Fruit fly (Drosophila melanogaster) whole organism, prepupa: ENCODE measurements around the gene CG8671.

ENCODE experiments used
- Blimp-1 ChIP-seq: fragments of 200-800 bp; sonication (Bioruptor generic); optimal IDR thresholded peaks from 3 replicates; lab custom pipeline; 2017; ENCODE audit warnings: missing biosample characterization, missing genetic modification characterization, mild to moderate bottlenecking, moderate library complexity, missing genetic modification reagents
- CG10631 ChIP-seq: fragments of 200-800 bp; sonication (Bioruptor generic); optimal IDR thresholded peaks from 2 replicates; lab custom pipeline; 2016; ENCODE audit warnings: missing biosample characterization, missing genetic modification characterization
- CG10669 ChIP-seq: fragments of 200-800 bp; sonication (Bioruptor generic); optimal IDR thresholded peaks from 3 replicates; lab custom pipeline; 2018; ENCODE audit warnings: missing biosample characterization, mild to moderate bottlenecking, missing genetic modification characterization, moderate library complexity
- CG11294 ChIP-seq: fragments of 200-800 bp; sonication (Bioruptor generic); IDR thresholded peaks from 2 replicates; pipeline ENCODE4 v1.3.6; 2022; ENCODE audit warnings: missing biosample characterization, missing genetic modification characterization
- CG11902 ChIP-seq: fragments of 200-800 bp; sonication (Bioruptor generic); optimal IDR thresholded peaks from 3 replicates; lab custom pipeline; 2016; ENCODE audit warnings: missing biosample characterization, missing genetic modification characterization
- CG15336 ChIP-seq: fragments of 200-800 bp; sonication (Bioruptor generic); IDR thresholded peaks from 2 replicates; pipeline ENCODE4 v1.3.6; 2022; ENCODE audit warnings: missing biosample characterization, missing genetic modification characterization
- CG1621 ChIP-seq: fragments of 200-800 bp; sonication (Bioruptor generic); optimal IDR thresholded peaks from 3 replicates; lab custom pipeline; 2018; ENCODE audit warnings: missing biosample characterization, mild to moderate bottlenecking, missing genetic modification characterization
- CG16779 ChIP-seq: fragments of 200-800 bp; sonication (Bioruptor generic); optimal IDR thresholded peaks from 3 replicates; lab custom pipeline; 2017; ENCODE audit warnings: missing biosample characterization, mild to moderate bottlenecking, missing genetic modification characterization
- CG3032 ChIP-seq: fragments of 200-800 bp; optimal IDR thresholded peaks from 2 replicates; lab custom pipeline; 2019; ENCODE audit warnings: missing biosample characterization, mild to moderate bottlenecking, missing genetic modification characterization, moderate library complexity
- CG31627 ChIP-seq: fragments of 200-800 bp; sonication (Bioruptor generic); optimal IDR thresholded peaks from 3 replicates; lab custom pipeline; 2016; ENCODE audit warnings: missing biosample characterization, missing genetic modification characterization
- CG32006 ChIP-seq: fragments of 200-800 bp; sonication (Bioruptor generic); optimal IDR thresholded peaks from 3 replicates; lab custom pipeline; 2017; ENCODE audit warnings: missing biosample characterization, mild to moderate bottlenecking, missing genetic modification characterization
- CG3919 ChIP-seq: fragments of 200-800 bp; sonication (Bioruptor generic); optimal IDR thresholded peaks from 3 replicates; lab custom pipeline; 2016; ENCODE audit warnings: missing biosample characterization, missing genetic modification characterization
- CG4318 ChIP-seq: fragments of 200-800 bp; sonication (Bioruptor generic); optimal IDR thresholded peaks from 3 replicates; lab custom pipeline; 2017; ENCODE audit warnings: missing biosample characterization, mild to moderate bottlenecking, missing genetic modification characterization
- CG6276 ChIP-seq: fragments of 200-800 bp; sonication (Bioruptor generic); optimal IDR thresholded peaks from 2 replicates; lab custom pipeline; 2017; ENCODE audit warnings: missing biosample characterization, mild to moderate bottlenecking, missing genetic modification characterization
- CG6792 ChIP-seq: fragments of 200-800 bp; sonication (Bioruptor generic); optimal IDR thresholded peaks from 3 replicates; lab custom pipeline; 2016; ENCODE audit warnings: missing biosample characterization, missing genetic modification characterization
- CG6808 ChIP-seq: fragments of 200-800 bp; sonication (Bioruptor generic); optimal IDR thresholded peaks from 3 replicates; lab custom pipeline; 2017; ENCODE audit warnings: missing biosample characterization, missing genetic modification characterization, mild to moderate bottlenecking, moderate library complexity, missing genetic modification reagents
- CG6854 ChIP-seq: fragments of 200-800 bp; sonication (Bioruptor generic); optimal IDR thresholded peaks from 2 replicates; lab custom pipeline; 2017; ENCODE audit warnings: missing biosample characterization, mild to moderate bottlenecking, missing genetic modification characterization
- CG7368 ChIP-seq: fragments of 200-800 bp; sonication (Bioruptor generic); optimal IDR thresholded peaks from 3 replicates; lab custom pipeline; 2016; ENCODE audit warnings: missing biosample characterization, missing genetic modification characterization
- CG8119 ChIP-seq: fragments of 200-800 bp; sonication (Bioruptor generic); IDR thresholded peaks from 3 replicates; pipeline ENCODE4 v1.3.6; 2022; ENCODE audit warnings: missing biosample characterization, missing genetic modification characterization
- CG8319 ChIP-seq: fragments of 200-800 bp; sonication (Bioruptor generic); optimal IDR thresholded peaks from 3 replicates; lab custom pipeline; 2016; ENCODE audit warnings: missing biosample characterization, missing genetic modification characterization
- CG8632 ChIP-seq: fragments of 200-800 bp; sonication (Bioruptor generic); optimal IDR thresholded peaks from 3 replicates; lab custom pipeline; 2016; ENCODE audit warnings: missing biosample characterization, missing genetic modification characterization
- CG9139 ChIP-seq: fragments of 200-800 bp; sonication (Bioruptor generic); optimal IDR thresholded peaks from 3 replicates; lab custom pipeline; 2017; ENCODE audit warnings: missing biosample characterization, mild to moderate bottlenecking, missing genetic modification characterization
- Eip78C ChIP-seq: fragments of 200-800 bp; sonication (Bioruptor generic); peaks from one replicate; lab custom pipeline; 2016; ENCODE audit warnings: missing biosample characterization, missing genetic modification characterization
- Eip93F ChIP-seq: fragments of 200-800 bp; sonication (Bioruptor generic); optimal IDR thresholded peaks from 2 replicates; lab custom pipeline; 2016; ENCODE audit warnings: missing biosample characterization, mild to moderate bottlenecking, missing genetic modification characterization
- Ets21C ChIP-seq: fragments of 200-800 bp; sonication (Bioruptor generic); optimal IDR thresholded peaks from 3 replicates; lab custom pipeline; 2016; ENCODE audit warnings: missing biosample characterization, missing genetic modification characterization
- Ets96B ChIP-seq: fragments of 200-800 bp; optimal IDR thresholded peaks from 2 replicates; lab custom pipeline; 2019; ENCODE audit warnings: missing biosample characterization, mild to moderate bottlenecking, missing genetic modification characterization, moderate library complexity
- Gug ChIP-seq: fragments of 200-800 bp; sonication (Bioruptor generic); IDR thresholded peaks from 2 replicates; pipeline ENCODE4 v1.3.6; 2022; ENCODE audit warnings: missing biosample characterization, missing genetic modification characterization
- Hr38 ChIP-seq: sonication (Bioruptor generic); optimal IDR thresholded peaks from 2 replicates; lab custom pipeline; 2016; ENCODE audit warnings: missing biosample characterization, missing genetic modification characterization
- Hr39 ChIP-seq: fragments of 200-800 bp; sonication (Bioruptor generic); optimal IDR thresholded peaks from 2 replicates; lab custom pipeline; 2016; ENCODE audit warnings: missing biosample characterization, missing genetic modification characterization
- Hr4 ChIP-seq: fragments of 200-800 bp; sonication (Bioruptor generic); optimal IDR thresholded peaks from 3 replicates; lab custom pipeline; 2016; ENCODE audit warnings: missing biosample characterization, missing genetic modification characterization
- Lpt ChIP-seq: fragments of 200-800 bp; sonication (Bioruptor generic); optimal IDR thresholded peaks from 3 replicates; lab custom pipeline; 2016; ENCODE audit warnings: missing biosample characterization, missing genetic modification characterization
- OdsH ChIP-seq: fragments of 200-800 bp; sonication (Bioruptor generic); optimal IDR thresholded peaks from 3 replicates; lab custom pipeline; 2016; ENCODE audit warnings: missing biosample characterization, missing genetic modification characterization
- Smox ChIP-seq: fragments of 200-800 bp; sonication (Bioruptor generic); optimal IDR thresholded peaks from 3 replicates; lab custom pipeline; 2016; ENCODE audit warnings: missing biosample characterization, missing genetic modification characterization
- Sox14 ChIP-seq: fragments of 200-800 bp; sonication (Bioruptor generic); optimal IDR thresholded peaks from 3 replicates; lab custom pipeline; 2016; ENCODE audit warnings: missing biosample characterization, missing genetic modification characterization
- Sox15 ChIP-seq: fragments of 200-800 bp; sonication (Bioruptor generic); optimal IDR thresholded peaks from 3 replicates; lab custom pipeline; 2016; ENCODE audit warnings: missing biosample characterization, missing genetic modification characterization
- achi ChIP-seq: fragments of 200-800 bp; sonication (Bioruptor generic); optimal IDR thresholded peaks from 3 replicates; lab custom pipeline; 2016; ENCODE audit warnings: missing biosample characterization, missing genetic modification characterization
- acj6 ChIP-seq: fragments of 200-800 bp; sonication (Bioruptor generic); optimal IDR thresholded peaks from 3 replicates; lab custom pipeline; 2016; ENCODE audit warnings: missing biosample characterization, missing genetic modification characterization
- cyc ChIP-seq: fragments of 200-800 bp; sonication (Bioruptor generic); optimal IDR thresholded peaks from 3 replicates; lab custom pipeline; 2016; ENCODE audit warnings: missing biosample characterization, missing genetic modification characterization
- dac ChIP-seq: fragments of 200-800 bp; sonication (Bioruptor generic); optimal IDR thresholded peaks from 2 replicates; lab custom pipeline; 2017; ENCODE audit warnings: missing biosample characterization, mild to moderate bottlenecking, missing genetic modification characterization
- dsx ChIP-seq: fragments of 200-800 bp; optimal IDR thresholded peaks from 3 replicates; lab custom pipeline; 2019; ENCODE audit warnings: missing biosample characterization, mild to moderate bottlenecking, missing genetic modification characterization, moderate library complexity; ENCODE audit not compliant: poor library complexity, severe bottlenecking
- eg ChIP-seq: fragments of 200-800 bp; sonication (Bioruptor generic); IDR thresholded peaks from 3 replicates; pipeline ENCODE4 v1.3.6; 2022; ENCODE audit warnings: missing biosample characterization, missing genetic modification characterization
- esn ChIP-seq: fragments of 200-800 bp; sonication (Bioruptor generic); optimal IDR thresholded peaks from 2 replicates; lab custom pipeline; 2016; ENCODE audit warnings: missing biosample characterization, mild to moderate bottlenecking, missing genetic modification characterization, moderate library complexity
- fd59A ChIP-seq: fragments of 200-800 bp; sonication (Bioruptor generic); optimal IDR thresholded peaks from 2 replicates; lab custom pipeline; 2017; ENCODE audit warnings: missing biosample characterization, mild to moderate bottlenecking, missing genetic modification characterization, missing genetic modification reagents
- fd85E ChIP-seq: fragments of 200-800 bp; sonication (Bioruptor generic); optimal IDR thresholded peaks from 3 replicates; lab custom pipeline; 2016; ENCODE audit warnings: missing biosample characterization, missing genetic modification characterization
- fkh ChIP-seq: fragments of 200-800 bp; sonication (Bioruptor generic); optimal IDR thresholded peaks from 3 replicates; lab custom pipeline; 2017; ENCODE audit warnings: missing biosample characterization, mild to moderate bottlenecking, missing genetic modification characterization, moderate library complexity
- net ChIP-seq: fragments of 200-800 bp; sonication (Bioruptor generic); optimal IDR thresholded peaks from 3 replicates; lab custom pipeline; 2016; ENCODE audit warnings: missing biosample characterization, missing genetic modification characterization
- pdm3 ChIP-seq: fragments of 200-800 bp; sonication (Bioruptor generic); optimal IDR thresholded peaks from 3 replicates; lab custom pipeline; 2016; ENCODE audit warnings: missing biosample characterization, missing genetic modification characterization
- salr ChIP-seq, 2 experiments: fragments of 200-800 bp; sonication (Bioruptor generic); optimal IDR thresholded peaks; 3 replicates each; lab custom pipeline; 2016 to 2018; ENCODE audit warnings: missing biosample characterization in 2 of 2, missing genetic modification characterization in 2 of 2, mild to moderate bottlenecking in 1 of 2
- ss ChIP-seq, 2 experiments: fragments of 200-800 bp; sonication (Bioruptor generic); optimal IDR thresholded peaks; 2 replicates in 1 of 2; 3 replicates in 1 of 2; lab custom pipeline; 2017 to 2018; ENCODE audit warnings: mild to moderate bottlenecking in 2 of 2, missing biosample characterization in 2 of 2, missing genetic modification characterization in 2 of 2, moderate library complexity in 1 of 2
- svp ChIP-seq: fragments of 200-800 bp; sonication (Bioruptor generic); peaks from one replicate; lab custom pipeline; 2016; ENCODE audit warnings: missing biosample characterization, missing genetic modification characterization
- topi ChIP-seq: fragments of 200-800 bp; sonication (Bioruptor generic); optimal IDR thresholded peaks from 3 replicates; lab custom pipeline; 2016; ENCODE audit warnings: missing biosample characterization, missing genetic modification characterization

Gene CG8671

dm6 chr2L:21259008-21259407 is 3.7 kb upstream of the CG8671 start:
- TF ChIP-seq topi (GFP tag; lab: Kevin White, UChicago) (no peak), CG8319 (no peak), Smox (no peak), esn (GFP tag; lab: Kevin White, UChicago) (no peak), CG3032 (no peak)

dm6 chr2L:21260869-21261268 is 1.9 kb upstream of the CG8671 start:
- TF ChIP-seq CG10631 (GFP tag; lab: Kevin White, UChicago) (peak; percentile 41), cyc (GFP tag; lab: Kevin White, UChicago) (peak; percentile 21), CG10669 (no peak), net (no peak), CG8632 (no peak), CG16779 (tag; lab: Kevin White, UChicago) (no peak), Hr4 (peak; percentile 32), Hr38 (GFP tag; lab: Kevin White, UChicago) (no peak), CG1621 (no peak), CG8319 (peak; percentile 9), svp (GFP tag; lab: Kevin White, UChicago) (no peak), CG6854 (no peak), Sox15 (GFP tag; lab: Kevin White, UChicago) (no peak), eg (GFP tag; lab: Robert Waterston, UW) (no peak), CG8119 (no peak), dsx (GFP tag; lab: Kevin White, UChicago) (no peak), acj6 (GFP tag; lab: Kevin White, UChicago) (peak; percentile 42), CG6792 (GFP tag; lab: Kevin White, UChicago) (peak; percentile 23), fd59A (no peak), CG6276 (GFP tag; lab: Kevin White, UChicago) (no peak), pdm3 (GFP tag; lab: Kevin White, UChicago) (peak; percentile 45), Eip78C (GFP tag; lab: Kevin White, UChicago) (peak; percentile 74), topi (GFP tag; lab: Kevin White, UChicago) (peak; percentile 33), ss (GFP tag; optimal IDR thresholded peaks at IDR 0.05; lab: Kevin White, UChicago) (no peak), CG11294 (GFP tag; lab: Robert Waterston, UW) (no peak), CG15336 (GFP tag; lab: Robert Waterston, UW) (0 out of 2 replicates have a peak, but pooled peaks have one; percentile 14), fd85E (GFP tag; lab: Kevin White, UChicago) (no peak), CG4318 (GFP tag; lab: Kevin White, UChicago) (no peak), esn (GFP tag; lab: Kevin White, UChicago) (peak; percentile 54), salr (GFP tag; optimal IDR thresholded peaks at IDR 0.05; lab: Kevin White, UChicago) (no peak), Gug (GFP tag; lab: Robert Waterston, UW) (no peak), CG11902 (GFP tag; lab: Kevin White, UChicago) (no peak), Eip93F (GFP tag; lab: Kevin White, UChicago) (no peak), CG7368 (GFP tag; lab: Kevin White, UChicago) (peak; percentile 41), Ets21C (GFP tag; lab: Kevin White, UChicago) (peak; percentile 8), OdsH (GFP tag; lab: Kevin White, UChicago) (peak; percentile 33), CG32006 (GFP tag; lab: Kevin White, UChicago) (no peak), fkh (GFP tag; lab: Kevin White, UChicago) (peak; percentile 80), CG9139 (no peak), CG6808 (GFP tag; lab: Kevin White, UChicago) (no peak), CG3032 (peak; percentile 8), Blimp-1 (no peak), Ets96B (tag; lab: Kevin White, UChicago) (peak; percentile 32), dac (GFP tag; lab: Kevin White, UChicago) (no peak), Sox14 (peak; percentile 52), achi (GFP tag; lab: Kevin White, UChicago) (peak; percentile 48), CG31627 (GFP tag; lab: Kevin White, UChicago) (peak; percentile 38), Hr39 (GFP tag; lab: Kevin White, UChicago) (no peak), CG3919 (no peak), Lpt (GFP tag; lab: Kevin White, UChicago) (no peak)
